Worm (Caenorhabditis elegans) whole organism, L4 larva: Measurements from ENCODE around the gene srt-13.
A peak's percentile ranks its signal among the peaks of the same experiment; 100 is the strongest.
"Not testable (repeated sequence)": the region's sequence is repeated elsewhere in the genome, so short reads cannot be mapped to it uniquely, and the experiment has no call there.

ENCODE experiments used
- F10B5.3 ChIP-seq: sonication (generic microtip); optimal IDR thresholded peaks from 2 replicates; lab custom pipeline; 2016; ENCODE audit warnings: mild to moderate bottlenecking, missing genetic modification characterization, missing compliant biosample characterization
- F37D6.2 ChIP-seq: sonication (generic microtip); optimal IDR thresholded peaks from 2 replicates; lab custom pipeline; 2016; ENCODE audit warnings: mild to moderate bottlenecking, missing genetic modification characterization, missing compliant biosample characterization
- F49E8.2 ChIP-seq: sonication (generic microtip); optimal IDR thresholded peaks from 2 replicates; lab custom pipeline; 2016; ENCODE audit warnings: missing compliant biosample characterization, mild to moderate bottlenecking, missing genetic modification characterization, borderline replicate concordance
- R02D3.7 ChIP-seq: fragments of 150-350 bp; sonication (generic microtip); optimal IDR thresholded peaks from 3 replicates; lab custom pipeline; 2014; ENCODE audit warnings: missing biosample characterization, missing genetic modification characterization
- Y48G9A.11 ChIP-seq: fragments of 200-800 bp; sonication (Bioruptor generic); IDR thresholded peaks from 2 replicates; pipeline ENCODE4 v1.3.6; 2022; ENCODE audit warnings: missing genetic modification reagents, missing genetic modification characterization, missing compliant biosample characterization
- aha-1 ChIP-seq: fragments of 150-350 bp; peaks from one replicate; lab custom pipeline; 2014; ENCODE audit warnings: missing biosample characterization, missing genetic modification characterization
- arid-1 ChIP-seq: fragments of 200-800 bp; sonication (Bioruptor generic); conservative IDR thresholded peaks from 2 replicates; pipeline ENCODE4 v1.3.6; 2022; ENCODE audit warnings: missing genetic modification reagents, missing genetic modification characterization, missing compliant biosample characterization
- ceh-28 ChIP-seq: fragments of 150-350 bp; optimal IDR thresholded peaks from 2 replicates; lab custom pipeline; 2014; ENCODE audit warnings: missing biosample characterization, missing genetic modification reagents, missing genetic modification characterization
- ceh-62 ChIP-seq: sonication (generic microtip); optimal IDR thresholded peaks from 2 replicates; lab custom pipeline; 2017; ENCODE audit warnings: missing biosample characterization, missing genetic modification characterization
- daf-19 ChIP-seq: fragments of 200-800 bp; sonication (Bioruptor generic); conservative IDR thresholded peaks from 2 replicates; pipeline ENCODE4 v1.3.6; 2022; ENCODE audit warnings: missing genetic modification characterization, missing compliant biosample characterization
- duxl-1 ChIP-seq: sonication (generic microtip); optimal IDR thresholded peaks from 2 replicates; lab custom pipeline; 2016; ENCODE audit warnings: mild to moderate bottlenecking, missing genetic modification characterization, moderate library complexity, missing compliant biosample characterization; ENCODE audit not compliant: poor library complexity
- hif-1 ChIP-seq, 2 experiments: sonication (generic microtip); optimal IDR thresholded peaks; 2 replicates each; lab custom pipeline; 2016 to 2017; ENCODE audit warnings: missing compliant biosample characterization in 2 of 2, missing genetic modification characterization in 2 of 2, missing genetic modification reagents in 2 of 2, missing genotype in 2 of 2, mild to moderate bottlenecking in 1 of 2
- jun-1 ChIP-seq: fragments of 150-350 bp; optimal IDR thresholded peaks from 2 replicates; lab custom pipeline; 2014; ENCODE audit warnings: missing biosample characterization, missing genetic modification reagents, missing genetic modification characterization
- lim-7 ChIP-seq: fragments of 200-800 bp; sonication (Bioruptor generic); IDR thresholded peaks from 2 replicates; pipeline ENCODE4 v1.3.6; 2022; ENCODE audit warnings: missing genetic modification characterization, missing compliant biosample characterization
- lin-1 ChIP-seq: fragments of 200-800 bp; sonication (Bioruptor generic); IDR thresholded peaks from 2 replicates; pipeline ENCODE4 v1.3.6; 2022; ENCODE audit warnings: missing genetic modification reagents, missing genetic modification characterization, missing compliant biosample characterization
- lin-13 ChIP-seq: fragments of 150-350 bp; optimal IDR thresholded peaks from 2 replicates; lab custom pipeline; 2014; ENCODE audit warnings: missing biosample characterization, missing genetic modification reagents, missing genetic modification characterization
- mdl-1 ChIP-seq, 2 experiments: fragments of 150-350 bp in 1 of 2; sonication (generic microtip) in 1 of 2; optimal IDR thresholded peaks; 2 replicates each; lab custom pipeline; 2014 to 2017; ENCODE audit warnings: missing biosample characterization in 2 of 2, missing genetic modification characterization in 2 of 2
- mdt-29 ChIP-seq: fragments of 200-800 bp; sonication (Bioruptor generic); IDR thresholded peaks from 2 replicates; pipeline ENCODE4 v1.3.6; 2022; ENCODE audit warnings: missing genetic modification reagents, missing genetic modification characterization, missing compliant biosample characterization
- mes-2 ChIP-seq: sonication (generic microtip); optimal IDR thresholded peaks from 2 replicates; lab custom pipeline; 2016; ENCODE audit warnings: missing genotype, mild to moderate bottlenecking, missing genetic modification characterization, missing compliant biosample characterization; ENCODE audit not compliant: poor library complexity, severe bottlenecking
- nhr-10 ChIP-seq: fragments of 150-350 bp; optimal IDR thresholded peaks from 2 replicates; lab custom pipeline; 2014; ENCODE audit warnings: missing biosample characterization, missing genetic modification characterization
- nhr-11 ChIP-seq: fragments of 150-350 bp; optimal IDR thresholded peaks from 2 replicates; lab custom pipeline; 2014; ENCODE audit warnings: missing biosample characterization, missing genetic modification characterization
- nhr-237 ChIP-seq: sonication (generic microtip); optimal IDR thresholded peaks from 2 replicates; lab custom pipeline; 2017; ENCODE audit warnings: missing biosample characterization, missing genetic modification characterization
- nhr-28 ChIP-seq: fragments of 150-350 bp; optimal IDR thresholded peaks from 2 replicates; lab custom pipeline; 2014; ENCODE audit warnings: missing biosample characterization, missing genetic modification characterization
- nhr-41 ChIP-seq: fragments of 200-800 bp; sonication (Bioruptor generic); IDR thresholded peaks from 2 replicates; pipeline ENCODE4 v1.3.6; 2022; ENCODE audit warnings: missing genetic modification reagents, missing genetic modification characterization, missing compliant biosample characterization
- rbr-2 ChIP-seq: sonication (generic microtip); optimal IDR thresholded peaks from 2 replicates; lab custom pipeline; 2016; ENCODE audit warnings: missing genotype, missing genetic modification characterization, missing compliant biosample characterization
- snpc-1.2 ChIP-seq: fragments of 200-800 bp; sonication (Bioruptor generic); IDR thresholded peaks from 2 replicates; pipeline ENCODE4 v1.3.6; 2022; ENCODE audit warnings: missing genetic modification reagents, missing genetic modification characterization, missing compliant biosample characterization
- snpc-4 ChIP-seq: fragments of 150-350 bp; optimal IDR thresholded peaks from 2 replicates; lab custom pipeline; 2014; ENCODE audit warnings: missing biosample characterization, missing genetic modification characterization
- spr-1 ChIP-seq: sonication (generic microtip); optimal IDR thresholded peaks from 2 replicates; lab custom pipeline; 2016; ENCODE audit warnings: mild to moderate bottlenecking, missing genetic modification characterization, missing compliant biosample characterization
- spr-3 ChIP-seq: fragments of 200-800 bp; sonication (Bioruptor generic); optimal IDR thresholded peaks from 2 replicates; lab custom pipeline; 2018; ENCODE audit warnings: mild to moderate bottlenecking, missing genetic modification characterization, missing compliant biosample characterization
- unc-62 ChIP-seq, 3 experiments: fragments of 150-350 bp in 1 of 3; sonication (generic microtip); optimal IDR thresholded peaks in 2 of 3; peaks in 1 of 3; 1 replicate in 1 of 3; 2 replicates in 2 of 3; lab custom pipeline; 2014 to 2017; ENCODE audit warnings: missing biosample characterization in 3 of 3, missing genetic modification characterization in 3 of 3, missing genetic modification reagents in 3 of 3, missing genotype in 1 of 3
- zag-1 ChIP-seq: fragments of 150-350 bp; optimal IDR thresholded peaks from 2 replicates; lab custom pipeline; 2014; ENCODE audit warnings: missing biosample characterization, missing genetic modification characterization

Gene srt-13

ce11 chrV:4250047-4250446, at the start of gene srt-13:
TSS of gene srt-13 (minus strand) at chrV:4250147.
- TF ChIP-seq ceh-28 (no peak), mes-2 (tag; lab: Kevin White, UChicago) (no peak), daf-19 (no peak), zag-1 (tag; lab: Kevin White, UChicago) (no peak), nhr-237 (no peak), nhr-41 (no peak), mdl-1 (tag; optimal IDR thresholded peaks at IDR 0.05; lab: Kevin White, UChicago) (no peak), duxl-1 (tag; lab: Kevin White, UChicago) (no peak), arid-1 (GFP tag; lab: Robert Waterston, UW) (no peak), Y48G9A.11 (GFP tag; lab: Robert Waterston, UW) (no peak), rbr-2 (no peak), nhr-11 (tag; lab: Kevin White, UChicago) (no peak)

DNA sequence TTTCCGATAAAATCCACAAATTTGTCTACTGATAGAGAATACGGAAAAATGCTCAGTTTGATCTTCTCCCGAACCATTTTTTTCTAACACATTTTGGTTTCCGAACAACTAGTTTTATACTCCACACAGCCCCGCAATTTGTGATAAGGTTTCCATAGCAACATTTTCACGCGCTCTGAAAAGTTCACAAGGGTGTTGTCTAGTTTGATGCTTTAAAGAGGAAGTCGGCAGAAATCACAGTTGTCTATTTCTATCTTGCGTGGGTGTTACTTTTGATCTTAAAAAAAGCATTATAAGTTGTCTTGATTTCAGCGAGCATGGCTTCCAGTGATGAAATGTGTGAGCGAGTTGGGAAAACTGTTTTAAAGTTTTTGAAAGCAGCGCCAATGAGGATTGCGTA, 49.8 kb upstream of the srt-13 start, which contains the start of gene ZC132.3:
Gene ZC132.3 (minus strand): TSS at position 101 of the 400 bp plus-strand sequence.
- TF ChIP-seq mdl-1 (tag; optimal IDR thresholded peaks at IDR 0.05; lab: Kevin White, UChicago) (no peak), unc-62 (GFP tag; optimal IDR thresholded peaks at IDR 0.05 in 1 of 2; lab: Kevin White, UChicago) (no peak), unc-62 (tag; optimal IDR thresholded peaks at IDR 0.05; lab: Kevin White, UChicago) (no peak), lin-1 (GFP tag; lab: Robert Waterston, UW) (no peak), nhr-28 (tag; lab: Kevin White, UChicago) (no peak), F49E8.2 (no peak), mdt-29 (GFP tag; lab: Robert Waterston, UW) (no peak), spr-3 (GFP tag; lab: Kevin White, UChicago) (no peak), snpc-1.2 (GFP tag; lab: Robert Waterston, UW) (no peak), rbr-2 (no peak), hif-1 (tag; optimal IDR thresholded peaks at IDR 0.05; lab: Kevin White, UChicago) (no peak), lin-13 (GFP tag; lab: Kevin White, UChicago) (no peak)

- TF ChIP-seq F10B5.3 (tag; lab: Kevin White, UChicago) (no peak), R02D3.7 (tag; lab: Kevin White, UChicago) (no peak), nhr-10 (tag; lab: Kevin White, UChicago) (no peak), spr-1 (no peak), F37D6.2 (tag; lab: Kevin White, UChicago) (no peak), ceh-62 (no peak), snpc-4 (tag; lab: Kevin White, UChicago) (no peak)
Observed at ce11 chrV:4298579-4298978, 48.6 kb upstream of the srt-13 start, which contains the start of gene ZC132.11. TSS of gene ZC132.11 (minus strand) at chrV:4298679.

ce11 chrV:4295920-4296319, 46.0 kb upstream of the srt-13 start, which contains the start of gene F47D2.11:
TSS of gene F47D2.11 (minus strand) at chrV:4296020.
- peak in 1 of 2 experiments; percentile 14 for TF ChIP-seq unc-62 (GFP tag; optimal IDR thresholded peaks at IDR 0.05 in 1 of 2; lab: Kevin White, UChicago)
- no peak for TF ChIP-seq unc-62 (tag; optimal IDR thresholded peaks at IDR 0.05; lab: Kevin White, UChicago)
- TF ChIP-seq zag-1 (tag; lab: Kevin White, UChicago), result no peak

DNA sequence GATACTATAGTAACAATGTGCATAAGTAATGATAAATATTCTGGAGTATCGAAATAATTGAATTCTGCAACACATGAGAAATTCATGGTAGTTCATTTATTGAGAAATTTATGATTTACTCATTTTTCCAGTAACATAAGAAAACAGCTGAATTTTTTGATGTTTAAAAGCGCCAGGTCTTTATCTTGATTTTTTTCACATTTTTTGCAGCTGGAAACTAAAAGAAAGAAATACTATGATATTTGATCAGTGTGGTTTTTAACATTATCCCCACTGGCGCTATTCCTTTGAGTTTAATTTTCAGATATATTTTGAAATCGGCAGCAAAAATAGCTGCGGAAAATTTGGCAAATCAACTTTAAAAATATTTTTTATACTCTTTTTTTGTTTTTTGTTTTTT, 43.5 kb upstream of the srt-13 start, which contains the start of gene srh-194:
Gene srh-194 (minus strand): TSS at position 101 of the 400 bp plus-strand sequence.
- not testable (repeated sequence) for TF ChIP-seq nhr-11 (tag; lab: Kevin White, UChicago); jun-1 (tag; lab: Kevin White, UChicago); lim-7 (GFP tag; lab: Robert Waterston, UW)

DNA sequence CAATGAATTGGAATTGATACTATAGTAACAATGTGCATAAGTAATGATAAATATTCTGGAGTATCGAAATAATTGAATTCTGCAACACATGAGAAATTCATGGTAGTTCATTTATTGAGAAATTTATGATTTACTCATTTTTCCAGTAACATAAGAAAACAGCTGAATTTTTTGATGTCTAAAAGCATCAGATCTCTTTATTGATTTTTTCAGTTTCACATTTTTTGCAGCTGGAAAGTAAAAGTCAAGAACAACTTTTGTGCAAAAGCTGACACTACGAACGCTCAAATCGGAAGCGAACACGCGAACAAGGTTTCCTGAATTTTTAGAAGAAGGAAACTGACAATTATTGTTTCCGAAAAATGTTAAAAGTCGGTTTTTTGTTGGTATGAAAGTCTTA, 40.1 kb upstream of the srt-13 start, which contains the start of gene srh-193:
Gene srh-193 (minus strand): TSS at position 101 of the 400 bp plus-strand sequence.
- peak; percentile 0 for TF ChIP-seq aha-1 (tag; lab: Kevin White, UChicago)
